Fruit fly (Drosophila melanogaster): ENCODE measurements around the gene CG7194.
A peak's percentile ranks its signal among the peaks of the same experiment; 100 is the strongest.

DNA sequence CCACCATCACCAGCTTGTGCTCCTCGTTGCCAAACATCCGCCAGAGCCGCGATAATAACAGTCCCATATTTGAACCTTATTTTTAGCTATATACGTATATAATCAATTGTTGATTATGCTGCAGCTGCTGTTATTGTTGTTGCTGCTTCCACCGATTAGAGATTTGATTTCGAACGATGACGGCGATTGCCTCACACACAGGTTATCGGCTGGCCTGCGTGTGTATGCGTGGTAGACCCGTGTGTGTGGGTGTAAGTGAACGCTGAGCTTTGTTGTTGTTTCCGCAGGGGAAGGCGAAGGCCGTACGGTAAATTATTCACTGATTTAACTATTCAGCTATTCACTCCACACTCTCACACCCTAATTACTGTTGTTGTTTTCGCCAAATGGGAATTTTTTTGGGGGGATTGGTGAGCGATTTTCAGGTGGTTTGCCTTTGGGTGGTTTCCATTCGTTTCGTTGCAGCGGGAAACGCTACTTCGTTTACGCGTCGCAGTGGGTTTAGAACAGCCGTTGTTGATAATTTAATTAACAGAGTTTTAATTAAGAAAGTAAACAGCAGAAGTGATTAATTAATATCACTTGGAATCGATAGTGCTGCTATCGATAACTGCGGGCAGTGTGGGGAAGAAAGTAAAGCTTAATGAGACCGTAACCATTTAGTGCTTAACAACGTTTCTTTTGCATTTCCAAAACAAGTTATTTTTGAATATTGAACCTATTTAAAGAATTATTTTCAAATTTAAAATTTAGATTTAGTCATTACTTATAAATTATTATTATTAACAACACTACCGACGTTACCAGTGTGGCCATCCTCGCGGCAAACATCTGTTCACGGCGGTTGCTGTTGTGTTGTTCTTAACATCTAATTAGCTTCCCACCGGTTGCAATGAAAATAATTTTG, 4.4 kb downstream of the CG7194 start, which contains the start of the genes Arl5 and CG13671:
- TF ChIP-seq YL-1 (GFP tag; optimal IDR thresholded peaks at IDR 0.05): peak; percentile 82
- TF ChIP-seq bsh (GFP tag; optimal IDR thresholded peaks at IDR 0.05): peak in 1 of 2 experiments; percentile 83
- peak; percentile 92 for TF ChIP-seq Med (GFP tag)
- peak; percentile 68 for TF ChIP-seq tup (GFP tag; optimal IDR thresholded peaks at IDR 0.05)
- no peak for TF ChIP-seq fru (optimal IDR thresholded peaks at IDR 0.05)

Data from whole organism, embryonic.